Worm (Caenorhabditis elegans): ENCODE measurements around the gene Y97E10AR.3.

DNA sequence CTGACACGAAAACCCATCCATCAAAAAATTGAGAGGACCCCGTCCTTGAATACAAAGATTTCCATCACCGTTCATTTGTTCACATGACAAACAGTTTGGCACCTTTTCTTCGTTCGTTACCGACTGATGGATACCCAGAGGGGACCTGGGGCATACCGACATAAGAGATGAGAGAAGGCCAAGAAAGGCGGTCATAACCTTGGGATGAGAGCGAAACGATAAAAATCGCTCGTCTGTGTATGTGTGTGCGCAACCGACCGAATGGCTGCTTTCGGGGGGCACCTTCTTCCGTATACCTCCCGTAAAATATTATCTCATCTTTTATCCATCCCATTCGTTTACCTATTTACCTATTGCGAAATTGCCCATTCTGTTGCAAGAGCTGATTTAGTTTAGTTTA, 37.6 kb upstream of the Y97E10AR.3 start:
- TF ChIP-seq ref-1 (GFP tag; conservative IDR thresholded peaks at IDR 0.05) (no peak), flt-1 (GFP tag; IDR thresholded peaks at IDR 0.05) (no peak), ztf-23 (GFP tag; IDR thresholded peaks at IDR 0.05) (no peak), ztf-29 (GFP tag; IDR thresholded peaks at IDR 0.05) (no peak), T22C8.4 (GFP tag; IDR thresholded peaks at IDR 0.05) (no peak), tab-1 (GFP tag; IDR thresholded peaks at IDR 0.05) (no peak)

Data from whole organism, midembryonic.